Fruit fly (Drosophila melanogaster) whole organism, embryonic: ENCODE data around the gene CG14618.

Experiments used
- Ada2b ChIP-seq: fragments of 200-800 bp; sonication (Bioruptor generic); IDR thresholded peaks from 2 replicates; pipeline ENCODE4 v1.3.6; 2022; ENCODE audit warnings: missing biosample characterization, missing genetic modification characterization
- B-H1 ChIP-seq: fragments of 200-800 bp; sonication (Bioruptor generic); IDR thresholded peaks from 3 replicates; pipeline ENCODE4 v1.3.6; 2022; ENCODE audit warnings: missing biosample characterization, missing genetic modification characterization
- CG11560 ChIP-seq: fragments of 200-800 bp; sonication (Bioruptor generic); IDR thresholded peaks from 3 replicates; pipeline ENCODE4 v1.3.6; 2022; ENCODE audit warnings: missing biosample characterization, missing genetic modification characterization
- CG13624 ChIP-seq: fragments of 200-800 bp; sonication (Bioruptor generic); optimal IDR thresholded peaks from 2 replicates; lab custom pipeline; 2016; ENCODE audit warnings: missing biosample characterization, missing genetic modification characterization
- CG15011 ChIP-seq: fragments of 200-800 bp; sonication (Bioruptor generic); optimal IDR thresholded peaks from 3 replicates; lab custom pipeline; 2018; ENCODE audit warnings: missing biosample characterization, mild to moderate bottlenecking, missing genetic modification characterization
- CG15514 ChIP-seq: fragments of 200-800 bp; sonication (Bioruptor generic); optimal IDR thresholded peaks from 3 replicates; lab custom pipeline; 2017; ENCODE audit warnings: missing biosample characterization, missing genetic modification characterization, mild to moderate bottlenecking, moderate library complexity, missing genetic modification reagents
- CG16779 ChIP-seq: fragments of 200-800 bp; sonication (Bioruptor generic); IDR thresholded peaks from 2 replicates; pipeline ENCODE4 v1.3.6; 2022; ENCODE audit warnings: missing biosample characterization, missing genetic modification characterization
- CG16863 ChIP-seq: fragments of 200-800 bp; sonication (Bioruptor generic); optimal IDR thresholded peaks from 3 replicates; lab custom pipeline; 2016; ENCODE audit warnings: missing biosample characterization, missing genetic modification characterization
- CG17186 ChIP-seq: fragments of 200-800 bp; sonication (Bioruptor generic); optimal IDR thresholded peaks from 3 replicates; lab custom pipeline; 2017; ENCODE audit warnings: missing biosample characterization, missing genetic modification reagents, missing genetic modification characterization
- CG2116 ChIP-seq: fragments of 200-800 bp; sonication (Bioruptor generic); optimal IDR thresholded peaks from 3 replicates; lab custom pipeline; 2018; ENCODE audit warnings: missing biosample characterization, mild to moderate bottlenecking, missing genetic modification characterization
- CG2202 ChIP-seq: fragments of 200-800 bp; sonication (Bioruptor generic); optimal IDR thresholded peaks from 2 replicates; lab custom pipeline; 2018; ENCODE audit warnings: missing biosample characterization, mild to moderate bottlenecking, missing genetic modification characterization
- CG2712 ChIP-seq: fragments of 200-800 bp; optimal IDR thresholded peaks from 3 replicates; lab custom pipeline; 2019; ENCODE audit warnings: missing biosample characterization, mild to moderate bottlenecking, missing genetic modification characterization, moderate library complexity
- CG4617 ChIP-seq: fragments of 200-800 bp; sonication (Bioruptor generic); optimal IDR thresholded peaks from 3 replicates; lab custom pipeline; 2016; ENCODE audit warnings: missing biosample characterization, missing genetic modification characterization, borderline replicate concordance
- CG7556 ChIP-seq: fragments of 200-800 bp; sonication (Bioruptor generic); optimal IDR thresholded peaks from 2 replicates; lab custom pipeline; 2017; ENCODE audit warnings: missing biosample characterization, mild to moderate bottlenecking, missing genetic modification characterization
- CG9817 ChIP-seq: fragments of 200-800 bp; sonication (Bioruptor generic); optimal IDR thresholded peaks from 2 replicates; lab custom pipeline; 2018; ENCODE audit warnings: missing biosample characterization, mild to moderate bottlenecking, missing genetic modification characterization, moderate library complexity
- CG9932 ChIP-seq: fragments of 200-800 bp; sonication (Bioruptor generic); IDR thresholded peaks from 2 replicates; pipeline ENCODE4 v1.3.6; 2022; ENCODE audit warnings: missing biosample characterization, missing genetic modification characterization
- Camta ChIP-seq: fragments of 200-800 bp; sonication (Bioruptor generic); optimal IDR thresholded peaks from 2 replicates; lab custom pipeline; 2016; ENCODE audit warnings: missing biosample characterization, missing genetic modification characterization
- Fer1 ChIP-seq: fragments of 200-800 bp; sonication (Bioruptor generic); optimal IDR thresholded peaks from 2 replicates; lab custom pipeline; 2017; ENCODE audit warnings: missing biosample characterization, mild to moderate bottlenecking, missing genetic modification characterization
- GATAe ChIP-seq: fragments of 200-800 bp; sonication (Bioruptor generic); conservative IDR thresholded peaks from 2 replicates; pipeline ENCODE4 v1.3.6; 2022; ENCODE audit warnings: missing biosample characterization, missing genetic modification characterization
- Gug ChIP-seq: fragments of 200-800 bp; sonication (Bioruptor generic); IDR thresholded peaks from 4 replicates; pipeline ENCODE4 v1.3.6; 2022; ENCODE audit warnings: missing biosample characterization, missing genetic modification characterization
- HmgZ ChIP-seq: fragments of 200-800 bp; sonication (Bioruptor generic); optimal IDR thresholded peaks from 2 replicates; lab custom pipeline; 2018; ENCODE audit warnings: missing biosample characterization, mild to moderate bottlenecking, missing genetic modification characterization
- Kr ChIP-seq: fragments of 200-800 bp; sonication (Bioruptor generic); optimal IDR thresholded peaks from 2 replicates; lab custom pipeline; 2017; ENCODE audit warnings: missing biosample characterization, mild to moderate bottlenecking, missing genetic modification characterization
- Lpt ChIP-seq: fragments of >200 bp; optimal IDR thresholded peaks from 2 replicates; lab custom pipeline; 2018; ENCODE audit warnings: missing biosample characterization, missing genetic modification characterization
- Mrtf ChIP-seq: fragments of 200-800 bp; sonication (Bioruptor generic); IDR thresholded peaks from 3 replicates; pipeline ENCODE4 v1.3.6; 2022; ENCODE audit warnings: missing biosample characterization, missing genetic modification characterization
- Opbp ChIP-seq: fragments of 200-800 bp; sonication (Bioruptor generic); IDR thresholded peaks from 3 replicates; pipeline ENCODE4 v1.3.6; 2022; ENCODE audit warnings: missing biosample characterization, missing genetic modification characterization; ENCODE audit not compliant: partially characterized antibody
- Sry-δ ChIP-seq: fragments of 200-800 bp; sonication (Bioruptor generic); optimal IDR thresholded peaks from 2 replicates; lab custom pipeline; 2016; ENCODE audit warnings: missing biosample characterization, missing genetic modification characterization
- Usf ChIP-seq: fragments of 200-800 bp; sonication (Bioruptor generic); optimal IDR thresholded peaks from 2 replicates; lab custom pipeline; 2017; ENCODE audit warnings: missing genotype, missing biosample characterization, missing genetic modification characterization
- Xbp1 ChIP-seq: fragments of 200-800 bp; sonication (Bioruptor generic); optimal IDR thresholded peaks from 3 replicates; lab custom pipeline; 2016; ENCODE audit warnings: missing biosample characterization, mild to moderate bottlenecking, missing genetic modification characterization
- az2 ChIP-seq: fragments of 200-800 bp; sonication (Bioruptor generic); optimal IDR thresholded peaks from 3 replicates; lab custom pipeline; 2016; ENCODE audit warnings: missing biosample characterization, missing genetic modification characterization
- cg ChIP-seq: fragments of 200-800 bp; sonication (Bioruptor generic); optimal IDR thresholded peaks from 3 replicates; lab custom pipeline; 2019; ENCODE audit warnings: missing biosample characterization, mild to moderate bottlenecking, missing genetic modification characterization, moderate library complexity
- cwo ChIP-seq: fragments of 200-800 bp; sonication (Bioruptor generic); optimal IDR thresholded peaks from 3 replicates; lab custom pipeline; 2017; ENCODE audit warnings: missing biosample characterization, missing genetic modification characterization, mild to moderate bottlenecking, moderate library complexity, missing genetic modification reagents
- fu2 ChIP-seq: fragments of 200-800 bp; sonication (Bioruptor generic); optimal IDR thresholded peaks from 2 replicates; lab custom pipeline; 2016; ENCODE audit warnings: missing biosample characterization, missing genetic modification characterization
- gcm ChIP-seq: fragments of 200-800 bp; sonication (Bioruptor generic); optimal IDR thresholded peaks from 2 replicates; lab custom pipeline; 2019; ENCODE audit warnings: missing biosample characterization, mild to moderate bottlenecking, missing genetic modification characterization, moderate library complexity
- grn ChIP-seq: fragments of 200-800 bp; sonication (Bioruptor generic); optimal IDR thresholded peaks from 3 replicates; lab custom pipeline; 2017; ENCODE audit warnings: missing biosample characterization, missing genetic modification characterization
- knrl ChIP-seq: fragments of 200-800 bp; sonication (Bioruptor generic); IDR thresholded peaks from 3 replicates; pipeline ENCODE4 v1.3.6; 2022; ENCODE audit warnings: missing biosample characterization, missing genetic modification characterization; ENCODE audit not compliant: partially characterized antibody
- lab ChIP-seq: fragments of 200-800 bp; sonication (Bioruptor generic); optimal IDR thresholded peaks from 3 replicates; lab custom pipeline; 2017; ENCODE audit warnings: missing biosample characterization, missing genetic modification characterization, mild to moderate bottlenecking, moderate library complexity, missing genetic modification reagents
- lbe ChIP-seq: fragments of 200-800 bp; sonication (Bioruptor generic); optimal IDR thresholded peaks from 2 replicates; lab custom pipeline; 2016; ENCODE audit warnings: missing biosample characterization, mild to moderate bottlenecking, missing genetic modification characterization
- lmd ChIP-seq: fragments of 200-800 bp; sonication (Bioruptor generic); IDR thresholded peaks from 2 replicates; pipeline ENCODE4 v1.3.6; 2022; ENCODE audit warnings: missing biosample characterization, missing genetic modification characterization
- pan ChIP-seq, 4 experiments: fragments of >200 bp in 3 of 4; fragments of 200-800 bp in 1 of 4; sonication (Bioruptor generic) in 1 of 4; optimal IDR thresholded peaks in 3 of 4; IDR thresholded peaks in 1 of 4; 2 replicates each; pipeline versions ENCODE4 v1.3.6 to Lab custom; 2017 to 2022; ENCODE audit warnings: missing biosample characterization in 2 of 4, missing genetic modification characterization in 2 of 4, mixed read lengths in 1 of 4
- row ChIP-seq: fragments of 200-800 bp; sonication (Bioruptor generic); IDR thresholded peaks from 3 replicates; pipeline ENCODE4 v1.3.6; 2022; ENCODE audit warnings: missing biosample characterization, missing genetic modification characterization
- run ChIP-seq: fragments of 200-800 bp; sonication (Bioruptor generic); optimal IDR thresholded peaks from 3 replicates; lab custom pipeline; 2018; ENCODE audit warnings: missing biosample characterization, mild to moderate bottlenecking, missing genetic modification characterization
- sc ChIP-seq, 3 experiments: fragments of >200 bp in 2 of 3; fragments of 200-800 bp in 1 of 3; sonication (Bioruptor generic) in 1 of 3; optimal IDR thresholded peaks; 2 replicates in 2 of 3; 3 replicates in 1 of 3; lab custom pipeline; 2017; ENCODE audit warnings: mild to moderate bottlenecking in 1 of 3, missing biosample characterization in 1 of 3, missing genetic modification characterization in 1 of 3, missing genetic modification reagents in 1 of 3
- sim ChIP-seq: fragments of 200-800 bp; sonication (Bioruptor generic); IDR thresholded peaks from 2 replicates; pipeline ENCODE4 v1.3.6; 2022; ENCODE audit warnings: missing biosample characterization, missing genetic modification characterization
- slou ChIP-seq: fragments of 200-800 bp; sonication (Bioruptor generic); optimal IDR thresholded peaks from 3 replicates; lab custom pipeline; 2016; ENCODE audit warnings: missing biosample characterization, missing genetic modification characterization
- slp2 ChIP-seq: fragments of 200-800 bp; sonication (Bioruptor generic); optimal IDR thresholded peaks from 2 replicates; lab custom pipeline; 2016; ENCODE audit warnings: missing biosample characterization, missing genetic modification characterization
- stc ChIP-seq: fragments of 200-800 bp; sonication (Bioruptor generic); IDR thresholded peaks from 2 replicates; pipeline ENCODE4 v1.3.6; 2022; ENCODE audit warnings: missing biosample characterization, missing genetic modification characterization
- tgo ChIP-seq: fragments of 200-800 bp; sonication (Bioruptor generic); IDR thresholded peaks from 3 replicates; pipeline ENCODE4 v1.3.6; 2022; ENCODE audit warnings: missing biosample characterization, missing genetic modification characterization
- twi ChIP-seq: fragments of 200-800 bp; optimal IDR thresholded peaks from 2 replicates; lab custom pipeline; 2019; ENCODE audit warnings: missing biosample characterization, mild to moderate bottlenecking, missing genetic modification characterization, moderate library complexity
- wek ChIP-seq: fragments of 200-800 bp; sonication (Bioruptor generic); optimal IDR thresholded peaks from 3 replicates; lab custom pipeline; 2018; ENCODE audit warnings: missing biosample characterization, mild to moderate bottlenecking, missing genetic modification characterization, moderate library complexity

Gene CG14618

dm6 chrX:22449191-22449787 is 24.2 kb upstream of the CG14618 start, which contains the start of the genes CG14615 and tilB (continued):
- TF ChIP-seq knrl (GFP tag; lab: Robert Waterston, UW) (no peak), Xbp1 (peak; percentile 3), CG17186 (GFP tag; lab: Kevin White, UChicago) (no peak), fu2 (GFP tag; lab: Kevin White, UChicago) (no peak), Lpt (GFP tag; lab: Kevin White, UChicago) (no peak), lbe (no peak), Opbp (GFP tag; lab: Robert Waterston, UW) (no peak), wek (GFP tag; lab: Kevin White, UChicago) (no peak), gcm (GFP tag; lab: Kevin White, UChicago) (no peak), stc (GFP tag; lab: Robert Waterston, UW) (no peak), CG4617 (GFP tag; lab: Kevin White, UChicago) (no peak), az2 (peak; percentile 3), lab (GFP tag; lab: Kevin White, UChicago) (no peak), CG2116 (GFP tag; lab: Kevin White, UChicago) (no peak), HmgZ (tag; lab: Kevin White, UChicago) (no peak), CG11560 (tag; lab: Robert Waterston, UW) (no peak), CG9932 (GFP tag; lab: Robert Waterston, UW) (peak; percentile 63), grn (peak; percentile 61), run (tag; lab: Kevin White, UChicago) (no peak), GATAe (no peak; the same call in 1 of the 2 replicates), cg (GFP tag; lab: Kevin White, UChicago) (no peak), cwo (GFP tag; lab: Kevin White, UChicago) (no peak), CG16863 (GFP tag; lab: Kevin White, UChicago) (no peak), Camta (GFP tag; lab: Kevin White, UChicago) (no peak), sim (GFP tag; lab: Robert Waterston, UW) (no peak), Mrtf (GFP tag; lab: Robert Waterston, UW) (no peak), tgo (GFP tag; lab: Robert Waterston, UW) (no peak), CG15011 (GFP tag; lab: Kevin White, UChicago) (no peak), sc (optimal IDR thresholded peaks at IDR 0.05; lab: Kevin White, UChicago) (no peak), sc (GFP tag; optimal IDR thresholded peaks at IDR 0.05; lab: Kevin White, UChicago) (no peak), Usf (GFP tag; lab: Kevin White, UChicago) (no peak), CG15514 (GFP tag; lab: Kevin White, UChicago) (peak; percentile 35), Gug (GFP tag; lab: Robert Waterston, UW) (peak; percentile 42; the same call in 2 of the 4 replicates), Fer1 (GFP tag; lab: Kevin White, UChicago) (peak; percentile 8), CG9817 (peak; percentile 8), CG2712 (tag; lab: Kevin White, UChicago) (peak; percentile 11), row (GFP tag; lab: Robert Waterston, UW) (peak; percentile 80), CG16779 (no peak), twi (tag; lab: Kevin White, UChicago) (no peak), CG7556 (no peak), Sry-δ (no peak), CG13624 (GFP tag; lab: Kevin White, UChicago) (peak; percentile 32), Ada2b (no peak), pan (optimal IDR thresholded peaks at IDR 0.05; lab: Kevin White, UChicago) (no peak), pan (GFP tag; optimal IDR thresholded peaks at IDR 0.05 in 1 of 2, IDR thresholded peaks at IDR 0.05 in 1 of 2) (peak in 1 of 2 experiments; percentile 16), B-H1 (no peak), lmd (peak; percentile 37; the same call in 1 of the 2 replicates), slp2 (GFP tag; lab: Kevin White, UChicago) (no peak), Kr (GFP tag; lab: Kevin White, UChicago) (no peak), slou (GFP tag; lab: Kevin White, UChicago) (no peak), CG2202 (tag; lab: Kevin White, UChicago) (no peak)
